Fruit fly (Drosophila melanogaster): ENCODE measurements around the gene Pfdn6.

The Pfdn6 gene

dm6 chr3L:19902560-19903399 lies 20.7 kb upstream of the Pfdn6 start:
- peak; percentile 97 for TF ChIP-seq Pif1B (GFP tag; optimal IDR thresholded peaks at IDR 0.05)
- peak; percentile 80 for TF ChIP-seq D1 (tag; optimal IDR thresholded peaks at IDR 0.05)
- peak; percentile 97 for TF ChIP-seq CG32121 (GFP tag; IDR thresholded peaks at IDR 0.05)
- TF ChIP-seq CG9948 (tag; optimal IDR thresholded peaks at IDR 0.05), result peak; percentile 97
- peak; percentile 99 for TF ChIP-seq CG17806 (tag; optimal IDR thresholded peaks at IDR 0.05)
- peak; percentile 97 for TF ChIP-seq gl (tag; optimal IDR thresholded peaks at IDR 0.05)
- peak; percentile 92 for TF ChIP-seq CG8159 (tag; optimal IDR thresholded peaks at IDR 0.05)
- peak; percentile 92 for TF ChIP-seq CG12605 (GFP tag; IDR thresholded peaks at IDR 0.05)
- TF ChIP-seq CG8301 (tag; optimal IDR thresholded peaks at IDR 0.05), result peak; percentile 93
- peak; percentile 98 for TF ChIP-seq CG15710 (tag; optimal IDR thresholded peaks at IDR 0.05)
- TF ChIP-seq Snoo (tag; optimal IDR thresholded peaks at IDR 0.05), result peak; percentile 95
- TF ChIP-seq Ets98B (GFP tag; IDR thresholded peaks at IDR 0.05), result peak; percentile 95
- peak; percentile 95 for TF ChIP-seq CG13204 (GFP tag; optimal IDR thresholded peaks at IDR 0.05)
- peak; percentile 98 for TF ChIP-seq CG34367 (tag; optimal IDR thresholded peaks at IDR 0.05)
- TF ChIP-seq fd96Ca (GFP tag; IDR thresholded peaks at IDR 0.05), result peak; percentile 98
- TF ChIP-seq EcR (GFP tag; optimal IDR thresholded peaks at IDR 0.05), result peak; percentile 31
- TF ChIP-seq CG10348 (GFP tag; IDR thresholded peaks at IDR 0.05), result peak; percentile 90
- peak; percentile 98 for TF ChIP-seq CG4496 (GFP tag; IDR thresholded peaks at IDR 0.05)
- peak; percentile 98 for TF ChIP-seq Pif1A (GFP tag; optimal IDR thresholded peaks at IDR 0.05)
- TF ChIP-seq rn (GFP tag; IDR thresholded peaks at IDR 0.05), result peak; percentile 95
- TF ChIP-seq CG14655 (GFP tag; optimal IDR thresholded peaks at IDR 0.05), result peak; percentile 95

dm6 chr3L:19903400-19903846 lies 20.0 kb upstream of the Pfdn6 start:
- TF ChIP-seq CG4496 (GFP tag; IDR thresholded peaks at IDR 0.05), result no peak
- no peak for TF ChIP-seq CG8301 (tag; optimal IDR thresholded peaks at IDR 0.05)
- no peak for TF ChIP-seq CG32121 (GFP tag; IDR thresholded peaks at IDR 0.05)
- no peak for TF ChIP-seq CG10348 (GFP tag; IDR thresholded peaks at IDR 0.05)
- TF ChIP-seq CG8159 (tag; optimal IDR thresholded peaks at IDR 0.05), result no peak
- TF ChIP-seq EcR (GFP tag; optimal IDR thresholded peaks at IDR 0.05), result peak; percentile 1
- TF ChIP-seq CG12605 (GFP tag; IDR thresholded peaks at IDR 0.05), result no peak

DNA sequence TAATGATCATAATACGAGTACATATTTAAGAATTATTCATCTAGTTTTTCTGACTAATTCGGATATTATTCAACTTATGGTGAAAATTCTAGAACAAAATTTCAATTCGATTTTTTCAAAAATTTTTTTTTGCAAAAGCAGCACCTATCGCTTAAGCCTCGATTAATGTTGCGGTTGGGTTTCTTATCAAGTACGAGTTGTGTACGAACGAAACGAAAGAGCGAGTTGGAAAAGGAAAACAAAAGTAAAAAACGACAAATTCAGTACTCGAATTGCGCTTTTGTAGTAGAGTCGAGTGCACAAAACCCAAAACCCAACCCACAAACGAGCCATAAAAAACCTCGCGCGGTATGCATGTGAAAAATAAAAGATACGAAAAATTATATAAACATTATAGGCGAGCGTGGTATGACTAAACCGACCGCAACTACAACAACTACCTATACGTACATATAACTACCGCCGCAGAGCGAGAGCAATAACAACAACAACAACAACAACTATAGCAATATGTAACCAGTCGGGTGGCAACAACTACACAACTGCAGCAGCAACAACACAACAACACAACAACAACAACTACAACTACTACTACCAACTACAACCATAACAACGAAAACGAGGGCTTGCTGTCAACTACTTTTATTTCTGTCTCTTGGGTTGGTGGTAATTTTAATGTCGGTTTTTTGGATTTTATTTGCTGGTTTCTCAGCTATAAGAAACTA lies 18.9 kb upstream of the Pfdn6 start:
- TF ChIP-seq CG13204 (GFP tag; optimal IDR thresholded peaks at IDR 0.05) (peak; percentile 25), fd96Ca (GFP tag; IDR thresholded peaks at IDR 0.05) (no peak), CG10348 (GFP tag; IDR thresholded peaks at IDR 0.05) (no peak), EcR (GFP tag; optimal IDR thresholded peaks at IDR 0.05) (peak; percentile 36)

dm6 chr3L:19905427-19905826 lies 18.0 kb upstream of the Pfdn6 start:
- TF ChIP-seq CG4496 (GFP tag; IDR thresholded peaks at IDR 0.05) (peak; percentile 65; the same call in 2 of the 3 replicates), CG32121 (GFP tag; IDR thresholded peaks at IDR 0.05) (no peak), CG8159 (tag; optimal IDR thresholded peaks at IDR 0.05) (peak; percentile 32), CG8301 (tag; optimal IDR thresholded peaks at IDR 0.05) (no peak), rn (GFP tag; IDR thresholded peaks at IDR 0.05) (no peak), Pif1A (GFP tag; optimal IDR thresholded peaks at IDR 0.05) (peak; percentile 28), CG12605 (GFP tag; IDR thresholded peaks at IDR 0.05) (peak; percentile 11; the same call in 1 of the 2 replicates), fd96Ca (GFP tag; IDR thresholded peaks at IDR 0.05) (peak; percentile 41; the same call in 1 of the 3 replicates), Pif1B (GFP tag; optimal IDR thresholded peaks at IDR 0.05) (peak; percentile 16), D1 (tag; optimal IDR thresholded peaks at IDR 0.05) (no peak), Ets98B (GFP tag; IDR thresholded peaks at IDR 0.05) (0 out of 2 replicates have a peak, but pooled peaks have one; percentile 29), CG15710 (tag; optimal IDR thresholded peaks at IDR 0.05) (peak; percentile 8)

dm6 chr3L:19906148-19906752 lies 17.2 kb upstream of the Pfdn6 start:
- TF ChIP-seq EcR (GFP tag; optimal IDR thresholded peaks at IDR 0.05) (no peak), Pif1A (GFP tag; optimal IDR thresholded peaks at IDR 0.05) (no peak), D1 (tag; optimal IDR thresholded peaks at IDR 0.05) (no peak), CG12605 (GFP tag; IDR thresholded peaks at IDR 0.05) (0 out of 2 replicates have a peak, but pooled peaks have one; percentile 36)
